Fruit fly (Drosophila melanogaster): ENCODE results near the gene robo2.

Gene robo2

DNA sequence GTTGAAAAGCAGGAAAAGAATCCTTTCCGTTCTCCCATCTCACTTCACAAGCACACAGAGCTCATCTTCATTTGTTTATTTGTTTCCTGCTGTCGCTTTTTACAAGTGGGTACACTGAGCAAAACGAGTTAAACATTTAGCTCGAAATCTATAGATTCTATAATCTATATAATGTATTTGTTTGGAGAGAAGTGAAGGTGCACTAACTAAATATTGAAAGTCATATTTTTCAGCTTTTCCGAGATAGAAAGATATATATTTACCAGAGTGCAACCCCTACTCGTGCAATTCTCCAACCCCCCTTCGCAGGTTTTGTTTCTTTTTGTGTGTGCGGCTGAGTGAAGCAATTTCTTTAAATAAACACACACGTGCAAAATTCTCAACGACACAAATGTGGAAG lies 32.4 kb downstream of the robo2 start (continued):
- TF ChIP-seq cyc (GFP tag; optimal IDR thresholded peaks at IDR 0.05) (peak; percentile 25), Sox102F (GFP tag; optimal IDR thresholded peaks at IDR 0.05) (peak; percentile 23), CG6163 (GFP tag; IDR thresholded peaks at IDR 0.05) (peak; percentile 64; the same call in 2 of the 3 replicates), CG10669 (GFP tag; optimal IDR thresholded peaks at IDR 0.05) (peak; percentile 57), Lpt (GFP tag; optimal IDR thresholded peaks at IDR 0.05) (peak; percentile 3), Ets96B (tag; optimal IDR thresholded peaks at IDR 0.05) (peak; percentile 64), dac (GFP tag; optimal IDR thresholded peaks at IDR 0.05) (peak; percentile 5), CG32006 (GFP tag; optimal IDR thresholded peaks at IDR 0.05) (peak; percentile 57), eg (GFP tag; IDR thresholded peaks at IDR 0.05) (peak; percentile 40; the same call in 1 of the 3 replicates), Sox15 (GFP tag; optimal IDR thresholded peaks at IDR 0.05) (peak; percentile 12), CG11762 (GFP tag; optimal IDR thresholded peaks at IDR 0.05; ENCODE audit: insufficient read depth) (no peak), Hr4 (GFP tag; optimal IDR thresholded peaks at IDR 0.05) (peak; percentile 20), Eip78C (GFP tag) (peak; percentile 85), CG9139 (GFP tag; optimal IDR thresholded peaks at IDR 0.05) (no peak), CG8119 (GFP tag; IDR thresholded peaks at IDR 0.05) (peak; percentile 29; the same call in 1 of the 3 replicates), salr (GFP tag; optimal IDR thresholded peaks at IDR 0.05) (peak in 1 of 2 experiments; percentile 26), Blimp-1 (GFP tag; optimal IDR thresholded peaks at IDR 0.05) (no peak), CG3032 (tag; optimal IDR thresholded peaks at IDR 0.05) (peak; percentile 46), CG8319 (GFP tag; optimal IDR thresholded peaks at IDR 0.05) (no peak), achi (GFP tag; optimal IDR thresholded peaks at IDR 0.05) (peak; percentile 61), CG31627 (GFP tag; optimal IDR thresholded peaks at IDR 0.05) (no peak), CG16779 (tag; optimal IDR thresholded peaks at IDR 0.05) (no peak), Smox (GFP tag; optimal IDR thresholded peaks at IDR 0.05) (no peak)

- TF ChIP-seq CG11902 (GFP tag; optimal IDR thresholded peaks at IDR 0.05): no peak
- TF ChIP-seq CG6276 (GFP tag; optimal IDR thresholded peaks at IDR 0.05): no peak
- no peak for TF ChIP-seq CG9139 (GFP tag; optimal IDR thresholded peaks at IDR 0.05)
- no peak for TF ChIP-seq CG3032 (tag; optimal IDR thresholded peaks at IDR 0.05)
- TF ChIP-seq CG8319 (GFP tag; optimal IDR thresholded peaks at IDR 0.05): no peak
- no peak for TF ChIP-seq Sox14 (GFP tag; optimal IDR thresholded peaks at IDR 0.05)
- TF ChIP-seq topi (GFP tag; optimal IDR thresholded peaks at IDR 0.05): no peak
- TF ChIP-seq Eip78C (GFP tag): peak; percentile 60
- no peak for TF ChIP-seq Sox15 (GFP tag; optimal IDR thresholded peaks at IDR 0.05)
- no peak for TF ChIP-seq fkh (GFP tag; optimal IDR thresholded peaks at IDR 0.05)
- TF ChIP-seq CG15336 (GFP tag; IDR thresholded peaks at IDR 0.05): 0 out of 2 replicates have a peak, but pooled peaks have one; percentile 7
- TF ChIP-seq Met (GFP tag; optimal IDR thresholded peaks at IDR 0.05): no peak
- peak; percentile 0 for TF ChIP-seq OdsH (GFP tag; optimal IDR thresholded peaks at IDR 0.05)
- no peak for TF ChIP-seq salr (GFP tag; optimal IDR thresholded peaks at IDR 0.05)
- peak; percentile 18 for TF ChIP-seq CG32006 (GFP tag; optimal IDR thresholded peaks at IDR 0.05)
Observed at dm6 chr2L:1386512-1386911, 33.7 kb downstream of the robo2 start.

- TF ChIP-seq Hr39 (GFP tag; optimal IDR thresholded peaks at IDR 0.05) (no peak), Ets96B (tag; optimal IDR thresholded peaks at IDR 0.05) (no peak), achi (GFP tag; optimal IDR thresholded peaks at IDR 0.05) (no peak), spab (GFP tag; optimal IDR thresholded peaks at IDR 0.05) (no peak), CG1621 (tag; optimal IDR thresholded peaks at IDR 0.05) (no peak), dac (GFP tag; optimal IDR thresholded peaks at IDR 0.05) (no peak), CG3919 (GFP tag; optimal IDR thresholded peaks at IDR 0.05) (no peak), Met (GFP tag; optimal IDR thresholded peaks at IDR 0.05) (no peak), CG9139 (GFP tag; optimal IDR thresholded peaks at IDR 0.05) (no peak), CG31627 (GFP tag; optimal IDR thresholded peaks at IDR 0.05) (no peak), CG6276 (GFP tag; optimal IDR thresholded peaks at IDR 0.05) (no peak), CG16779 (tag; optimal IDR thresholded peaks at IDR 0.05) (no peak), CG6792 (GFP tag; optimal IDR thresholded peaks at IDR 0.05) (no peak)
Observed at dm6 chr2L:1377635-1378034, 42.6 kb downstream of the robo2 start.

dm6 chr2L:1367696-1368095 lies 52.6 kb downstream of the robo2 start, which contains the start of gene CG14346:
CG14346 (plus strand) TSS chr2L:1367996.
- TF ChIP-seq Hr38 (GFP tag; optimal IDR thresholded peaks at IDR 0.05) (no peak), Hr4 (GFP tag; optimal IDR thresholded peaks at IDR 0.05) (no peak), CG34406 (GFP tag; optimal IDR thresholded peaks at IDR 0.05) (no peak), Sox14 (GFP tag; optimal IDR thresholded peaks at IDR 0.05) (no peak), CG9139 (GFP tag; optimal IDR thresholded peaks at IDR 0.05) (no peak), CG4318 (GFP tag; optimal IDR thresholded peaks at IDR 0.05) (no peak), Eip93F (GFP tag; optimal IDR thresholded peaks at IDR 0.05) (no peak), CG16779 (tag; optimal IDR thresholded peaks at IDR 0.05) (no peak), CG3032 (tag; optimal IDR thresholded peaks at IDR 0.05) (no peak), CG6792 (GFP tag; optimal IDR thresholded peaks at IDR 0.05) (no peak), CG11762 (GFP tag; optimal IDR thresholded peaks at IDR 0.05; ENCODE audit: insufficient read depth) (no peak), CG10631 (GFP tag; optimal IDR thresholded peaks at IDR 0.05) (no peak), Sox102F (GFP tag; optimal IDR thresholded peaks at IDR 0.05) (no peak), CG8319 (GFP tag; optimal IDR thresholded peaks at IDR 0.05) (no peak), Smox (GFP tag; optimal IDR thresholded peaks at IDR 0.05) (no peak), topi (GFP tag; optimal IDR thresholded peaks at IDR 0.05) (no peak), OdsH (GFP tag; optimal IDR thresholded peaks at IDR 0.05) (no peak)
